Fruit fly (Drosophila melanogaster) whole organism, embryonic: ENCODE results near the gene CG11975.

Experiments
- BEAF-32 ChIP-seq: fragments of 200-800 bp; sonication (Bioruptor generic); optimal IDR thresholded peaks from 3 replicates; lab custom pipeline; 2017; ENCODE audit warnings: missing biosample characterization, missing genetic modification characterization, mild to moderate bottlenecking, moderate library complexity, missing genetic modification reagents
- Bgb ChIP-seq: fragments of 200-800 bp; sonication (Bioruptor generic); IDR thresholded peaks from 2 replicates; pipeline ENCODE4 v1.3.6; 2022; ENCODE audit warnings: missing biosample characterization, missing genetic modification characterization; ENCODE audit not compliant: partially characterized antibody
- CG10366 ChIP-seq: fragments of 200-800 bp; sonication (Bioruptor generic); IDR thresholded peaks from 2 replicates; pipeline ENCODE4 v1.3.6; 2022; ENCODE audit warnings: missing biosample characterization, missing genetic modification characterization
- CG11398 ChIP-seq: fragments of 200-800 bp; sonication (Bioruptor generic); optimal IDR thresholded peaks from 2 replicates; lab custom pipeline; 2016; ENCODE audit warnings: missing biosample characterization, missing genetic modification characterization
- CG11456 ChIP-seq: fragments of 200-800 bp; sonication (Bioruptor generic); IDR thresholded peaks from 3 replicates; pipeline ENCODE4 v1.3.6; 2022; ENCODE audit warnings: missing biosample characterization, missing genetic modification characterization
- CG11695 ChIP-seq: fragments of 200-800 bp; sonication (Bioruptor generic); IDR thresholded peaks from 3 replicates; pipeline ENCODE4 v1.3.6; 2022; ENCODE audit warnings: missing biosample characterization, missing genetic modification characterization
- CG15073 ChIP-seq: fragments of 200-800 bp; sonication (Bioruptor generic); optimal IDR thresholded peaks from 2 replicates; lab custom pipeline; 2016; ENCODE audit warnings: missing biosample characterization, missing genetic modification characterization
- CG16863 ChIP-seq: fragments of 200-800 bp; sonication (Bioruptor generic); optimal IDR thresholded peaks from 3 replicates; lab custom pipeline; 2016; ENCODE audit warnings: missing biosample characterization, missing genetic modification characterization
- CG18476 ChIP-seq: fragments of 200-800 bp; sonication (Bioruptor generic); optimal IDR thresholded peaks from 2 replicates; lab custom pipeline; 2016; ENCODE audit warnings: missing biosample characterization, mild to moderate bottlenecking, missing genetic modification characterization
- CG30020 ChIP-seq: fragments of 200-800 bp; optimal IDR thresholded peaks from 2 replicates; lab custom pipeline; 2019; ENCODE audit warnings: missing biosample characterization, mild to moderate bottlenecking, missing genetic modification characterization, moderate library complexity
- CG33213 ChIP-seq: fragments of 200-800 bp; sonication (Bioruptor generic); optimal IDR thresholded peaks from 3 replicates; lab custom pipeline; 2016; ENCODE audit warnings: missing biosample characterization, missing genetic modification characterization
- CG4730 ChIP-seq: fragments of 200-800 bp; sonication (Bioruptor generic); IDR thresholded peaks from 2 replicates; pipeline ENCODE4 v1.3.6; 2022; ENCODE audit warnings: missing biosample characterization, missing genetic modification characterization
- CG5180 ChIP-seq: fragments of 200-800 bp; sonication (Bioruptor generic); optimal IDR thresholded peaks from 3 replicates; lab custom pipeline; 2017; ENCODE audit warnings: missing biosample characterization, missing genetic modification characterization, mild to moderate bottlenecking, moderate library complexity, missing genetic modification reagents
- CG6765 ChIP-seq: fragments of 200-800 bp; sonication (Bioruptor generic); optimal IDR thresholded peaks from 3 replicates; lab custom pipeline; 2017; ENCODE audit warnings: missing biosample characterization, mild to moderate bottlenecking, missing genetic modification characterization
- CG6813 ChIP-seq: fragments of 200-800 bp; sonication (Bioruptor generic); optimal IDR thresholded peaks from 2 replicates; lab custom pipeline; 2017; ENCODE audit warnings: missing biosample characterization, missing genetic modification characterization, mild to moderate bottlenecking, moderate library complexity, missing genetic modification reagents
- CG7271 ChIP-seq: fragments of 200-800 bp; sonication (Bioruptor generic); optimal IDR thresholded peaks from 2 replicates; lab custom pipeline; 2018; ENCODE audit warnings: missing biosample characterization, mild to moderate bottlenecking, missing genetic modification characterization, moderate library complexity
- CG7357 ChIP-seq: fragments of 200-800 bp; sonication (Bioruptor generic); IDR thresholded peaks from 3 replicates; pipeline ENCODE4 v1.3.6; 2022; ENCODE audit warnings: missing biosample characterization, missing genetic modification characterization
- CG7556 ChIP-seq: fragments of 200-800 bp; sonication (Bioruptor generic); optimal IDR thresholded peaks from 2 replicates; lab custom pipeline; 2017; ENCODE audit warnings: missing biosample characterization, mild to moderate bottlenecking, missing genetic modification characterization
- CG8281 ChIP-seq: fragments of 200-800 bp; sonication (Bioruptor generic); optimal IDR thresholded peaks from 2 replicates; lab custom pipeline; 2018; ENCODE audit warnings: missing biosample characterization, mild to moderate bottlenecking, missing genetic modification characterization, moderate library complexity
- CG9437 ChIP-seq: fragments of 200-800 bp; sonication (Bioruptor generic); optimal IDR thresholded peaks from 2 replicates; lab custom pipeline; 2018; ENCODE audit warnings: missing biosample characterization, mild to moderate bottlenecking, missing genetic modification characterization
- Camta ChIP-seq: fragments of 200-800 bp; sonication (Bioruptor generic); optimal IDR thresholded peaks from 2 replicates; lab custom pipeline; 2016; ENCODE audit warnings: missing biosample characterization, missing genetic modification characterization
- D19A ChIP-seq: fragments of 200-800 bp; optimal IDR thresholded peaks from 3 replicates; lab custom pipeline; 2019; ENCODE audit warnings: missing biosample characterization, mild to moderate bottlenecking, missing genetic modification characterization, moderate library complexity
- Drgx ChIP-seq: fragments of 200-800 bp; sonication (Bioruptor generic); IDR thresholded peaks from 2 replicates; pipeline ENCODE4 v1.3.6; 2022; ENCODE audit warnings: missing biosample characterization, missing genetic modification characterization
- Ets65A ChIP-seq: fragments of 200-800 bp; sonication (Bioruptor generic); peaks from one replicate; lab custom pipeline; 2016; ENCODE audit warnings: missing biosample characterization, missing genetic modification characterization
- PHDP ChIP-seq: fragments of 200-800 bp; sonication (Bioruptor generic); optimal IDR thresholded peaks from 3 replicates; lab custom pipeline; 2018; ENCODE audit warnings: missing biosample characterization, mild to moderate bottlenecking, missing genetic modification characterization, moderate library complexity
- Scr ChIP-seq: fragments of 200-800 bp; sonication (Bioruptor generic); IDR thresholded peaks from 2 replicates; pipeline ENCODE4 v1.3.6; 2022; ENCODE audit warnings: missing biosample characterization, missing genetic modification characterization; ENCODE audit not compliant: partially characterized antibody
- Sry-β ChIP-seq: fragments of 200-800 bp; sonication (Bioruptor generic); optimal IDR thresholded peaks from 2 replicates; lab custom pipeline; 2018; ENCODE audit warnings: missing biosample characterization, mild to moderate bottlenecking, missing genetic modification characterization, moderate library complexity
- Sry-δ ChIP-seq: fragments of 200-800 bp; sonication (Bioruptor generic); optimal IDR thresholded peaks from 2 replicates; lab custom pipeline; 2016; ENCODE audit warnings: missing biosample characterization, missing genetic modification characterization
- TFAM ChIP-seq: fragments of 200-800 bp; sonication (Bioruptor generic); optimal IDR thresholded peaks from 2 replicates; lab custom pipeline; 2017; ENCODE audit warnings: missing biosample characterization, missing genetic modification characterization, inconsistent platforms
- Xrp1 ChIP-seq: fragments of 200-800 bp; sonication (Bioruptor generic); IDR thresholded peaks from 2 replicates; pipeline ENCODE4 v1.3.6; 2022; ENCODE audit warnings: missing biosample characterization, missing genetic modification characterization
- abd-A ChIP-seq: fragments of 200-800 bp; sonication (Bioruptor generic); optimal IDR thresholded peaks from 3 replicates; lab custom pipeline; 2019; ENCODE audit warnings: missing biosample characterization, mild to moderate bottlenecking, missing genetic modification characterization, moderate library complexity
- aop ChIP-seq: fragments of 200-800 bp; sonication (Bioruptor generic); IDR thresholded peaks from 2 replicates; pipeline ENCODE4 v1.3.6; 2022; ENCODE audit warnings: missing biosample characterization, missing genetic modification characterization
- bsh ChIP-seq, 2 experiments: fragments of 200-800 bp; sonication (Bioruptor generic); optimal IDR thresholded peaks; 2 replicates each; lab custom pipeline; 2017 to 2018; ENCODE audit warnings: mild to moderate bottlenecking in 2 of 2, missing biosample characterization in 2 of 2, missing genetic modification characterization in 2 of 2, moderate library complexity in 1 of 2
- btn ChIP-seq: fragments of 200-800 bp; sonication (Bioruptor generic); optimal IDR thresholded peaks from 2 replicates; lab custom pipeline; 2016; ENCODE audit warnings: missing biosample characterization, missing genetic modification characterization
- cg ChIP-seq: fragments of 200-800 bp; sonication (Bioruptor generic); optimal IDR thresholded peaks from 3 replicates; lab custom pipeline; 2019; ENCODE audit warnings: missing biosample characterization, mild to moderate bottlenecking, missing genetic modification characterization, moderate library complexity
- chinmo ChIP-seq: fragments of 200-800 bp; sonication (Bioruptor generic); IDR thresholded peaks from 4 replicates; pipeline ENCODE4 v1.3.6; 2022; ENCODE audit warnings: missing biosample characterization, missing genetic modification characterization; ENCODE audit not compliant: partially characterized antibody
- gem ChIP-seq: fragments of 200-800 bp; sonication (Bioruptor generic); optimal IDR thresholded peaks from 2 replicates; lab custom pipeline; 2019; ENCODE audit warnings: missing biosample characterization, mild to moderate bottlenecking, missing genetic modification characterization, moderate library complexity
- h ChIP-seq: fragments of >200 bp; optimal IDR thresholded peaks from 2 replicates; lab custom pipeline; 2017
- hb ChIP-seq: fragments of 200-800 bp; sonication (Bioruptor generic); IDR thresholded peaks from 3 replicates; pipeline ENCODE4 v1.3.6; 2022; ENCODE audit warnings: missing biosample characterization, missing genetic modification characterization; ENCODE audit not compliant: partially characterized antibody
- her ChIP-seq: fragments of 200-800 bp; sonication (Bioruptor generic); optimal IDR thresholded peaks from 2 replicates; lab custom pipeline; 2016; ENCODE audit warnings: missing biosample characterization, missing genetic modification characterization
- hkb ChIP-seq, 2 experiments: fragments of 200-800 bp in 1 of 2; fragments of >200 bp in 1 of 2; sonication (Bioruptor generic) in 1 of 2; IDR thresholded peaks in 1 of 2; optimal IDR thresholded peaks in 1 of 2; 2 replicates each; pipeline versions ENCODE4 v1.3.6 to Lab custom; 2017 to 2022; ENCODE audit warnings: missing biosample characterization in 1 of 2, missing genetic modification characterization in 1 of 2
- nerfin-1 ChIP-seq: fragments of 200-800 bp; sonication (Bioruptor generic); optimal IDR thresholded peaks from 3 replicates; lab custom pipeline; 2019; ENCODE audit warnings: missing biosample characterization, mild to moderate bottlenecking, missing genetic modification characterization, moderate library complexity
- org-1 ChIP-seq: fragments of 200-800 bp; sonication (Bioruptor generic); optimal IDR thresholded peaks from 2 replicates; lab custom pipeline; 2017; ENCODE audit warnings: missing biosample characterization, missing genetic modification characterization
- pfk ChIP-seq: fragments of 200-800 bp; sonication (Bioruptor generic); optimal IDR thresholded peaks from 2 replicates; lab custom pipeline; 2018; ENCODE audit warnings: missing biosample characterization, mild to moderate bottlenecking, missing genetic modification characterization, moderate library complexity
- pita ChIP-seq: fragments of 200-800 bp; sonication (Bioruptor generic); optimal IDR thresholded peaks from 2 replicates; lab custom pipeline; 2017; ENCODE audit warnings: missing biosample characterization, mild to moderate bottlenecking, missing genetic modification characterization
- pnt ChIP-seq: fragments of 200-800 bp; sonication (Bioruptor generic); optimal IDR thresholded peaks from 3 replicates; lab custom pipeline; 2016; ENCODE audit warnings: missing biosample characterization, missing genetic modification characterization
- sens ChIP-seq: fragments of 200-800 bp; sonication (Bioruptor generic); peaks from one replicate; lab custom pipeline; 2016; ENCODE audit warnings: missing biosample characterization, missing genetic modification characterization
- so ChIP-seq: fragments of 200-800 bp; sonication (Bioruptor generic); IDR thresholded peaks from 3 replicates; pipeline ENCODE4 v1.3.6; 2022; ENCODE audit warnings: missing biosample characterization, missing genetic modification characterization
- vvl ChIP-seq: fragments of 200-800 bp; sonication (Bioruptor generic); IDR thresholded peaks from 2 replicates; pipeline ENCODE4 v1.3.6; 2022; ENCODE audit warnings: missing biosample characterization, missing genetic modification characterization

The CG11975 gene

DNA sequence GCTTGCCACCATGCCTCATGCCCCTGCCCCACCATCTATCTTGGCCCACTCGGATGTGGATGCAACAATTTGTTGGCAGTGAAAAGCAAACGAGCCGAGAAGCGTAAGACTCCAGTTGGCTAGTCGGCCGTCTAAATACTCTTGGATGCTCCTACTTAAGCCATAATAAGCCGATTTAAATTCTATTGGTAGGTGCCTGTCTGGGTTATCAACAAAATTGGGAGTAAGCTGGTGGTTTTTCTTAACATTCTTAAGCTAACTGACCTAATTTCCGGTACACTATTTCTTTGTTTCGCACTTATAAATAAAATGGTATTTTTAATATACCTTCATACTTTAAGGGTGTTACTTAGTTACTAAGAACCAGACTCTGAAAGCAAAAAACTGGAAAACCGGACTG is 35.3 kb upstream of the CG11975 start:
- no peak for TF ChIP-seq hb (GFP tag; lab: Robert Waterston, UW)
- TF ChIP-seq btn (GFP tag; lab: Kevin White, UChicago): no peak
- TF ChIP-seq CG16863 (GFP tag; lab: Kevin White, UChicago): no peak
- TF ChIP-seq CG7271: no peak
- TF ChIP-seq nerfin-1 (tag; lab: Kevin White, UChicago): no peak
- no peak for TF ChIP-seq CG33213
- no peak for TF ChIP-seq pnt (GFP tag; lab: Kevin White, UChicago)
- TF ChIP-seq CG8281 (tag; lab: Kevin White, UChicago): no peak
- 0 out of 3 replicates have a peak, but pooled peaks have one; percentile 4 for TF ChIP-seq CG11456 (GFP tag; lab: Robert Waterston, UW)
- TF ChIP-seq Scr (GFP tag; lab: Robert Waterston, UW): no peak
- TF ChIP-seq CG11695 (GFP tag; lab: Robert Waterston, UW): no peak
- no peak for TF ChIP-seq CG7357 (GFP tag; lab: Robert Waterston, UW)
- no peak for TF ChIP-seq pfk (GFP tag; lab: Kevin White, UChicago)
- peak; percentile 1 for TF ChIP-seq sens (GFP tag; lab: Kevin White, UChicago)
- TF ChIP-seq her (GFP tag; lab: Kevin White, UChicago): no peak
- TF ChIP-seq CG15073 (GFP tag; lab: Kevin White, UChicago): no peak
- TF ChIP-seq aop (GFP tag; lab: Robert Waterston, UW): no peak
- TF ChIP-seq h (lab: Kevin White, UChicago): no peak
- TF ChIP-seq CG11398 (GFP tag; lab: Kevin White, UChicago): no peak
- peak; percentile 70 for TF ChIP-seq D19A (tag; lab: Kevin White, UChicago)
- TF ChIP-seq Camta: no peak
- TF ChIP-seq pita: no peak
- no peak for TF ChIP-seq TFAM (GFP tag; lab: Kevin White, UChicago)

DNA sequence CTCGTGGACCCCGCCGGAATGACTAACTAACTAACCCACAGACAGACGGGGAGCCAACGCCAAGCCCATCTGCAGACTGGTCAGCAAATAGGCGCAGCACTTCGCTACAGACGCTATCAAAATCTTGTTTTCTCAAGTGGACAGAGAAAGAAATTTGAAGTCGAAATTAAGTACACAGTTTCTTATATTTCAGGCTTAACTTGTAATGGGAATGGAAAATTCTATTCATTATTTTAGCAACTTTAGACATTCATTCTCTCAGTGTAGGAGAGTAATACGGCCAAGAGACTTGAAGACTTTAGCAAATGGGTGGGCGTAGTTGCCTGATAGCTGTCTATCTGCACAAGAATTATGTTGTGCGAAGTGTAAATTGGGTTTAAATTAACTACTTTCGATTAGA is 34.8 kb upstream of the CG11975 start:
- TF ChIP-seq Drgx (GFP tag; lab: Robert Waterston, UW): peak; percentile 71
- TF ChIP-seq Sry-δ (GFP tag; lab: Kevin White, UChicago): no peak
- TF ChIP-seq gem (tag; lab: Kevin White, UChicago): peak; percentile 8
- TF ChIP-seq hkb (optimal IDR thresholded peaks at IDR 0.05; lab: Kevin White, UChicago): no peak
- no peak for TF ChIP-seq hkb (GFP tag; IDR thresholded peaks at IDR 0.05; lab: Robert Waterston, UW)
- TF ChIP-seq bsh (GFP tag; optimal IDR thresholded peaks at IDR 0.05; lab: Kevin White, UChicago): peak in 1 of 2 experiments; percentile 53
- TF ChIP-seq PHDP: no peak
- no peak for TF ChIP-seq CG30020 (tag; lab: Kevin White, UChicago)
- TF ChIP-seq chinmo: 0 out of 4 replicates have a peak, but pooled peaks have one; percentile 35
- peak; percentile 54 for TF ChIP-seq Ets65A (GFP tag; lab: Kevin White, UChicago)
- TF ChIP-seq CG9437 (GFP tag; lab: Kevin White, UChicago): no peak
- TF ChIP-seq Xrp1: 0 out of 2 replicates have a peak, but pooled peaks have one; percentile 8
- TF ChIP-seq, all 482 proteins: peak for 6

dm6 chr3R:8959153-8959552 is 33.9 kb upstream of the CG11975 start:
- TF ChIP-seq vvl (GFP tag; lab: Robert Waterston, UW) (peak; percentile 54; the same call in 1 of the 2 replicates), CG4730 (no peak), org-1 (GFP tag; lab: Kevin White, UChicago) (no peak), CG10366 (GFP tag; lab: Robert Waterston, UW) (no peak), BEAF-32 (GFP tag; lab: Kevin White, UChicago) (no peak), CG18476 (no peak), chinmo (0 out of 4 replicates have a peak, but pooled peaks have one; percentile 14), CG6765 (GFP tag; lab: Kevin White, UChicago) (no peak), Ets65A (GFP tag; lab: Kevin White, UChicago) (peak; percentile 22), Sry-β (GFP tag; lab: Kevin White, UChicago) (no peak), abd-A (peak; percentile 4), so (GFP tag; lab: Robert Waterston, UW) (no peak), CG11398 (GFP tag; lab: Kevin White, UChicago) (no peak), CG5180 (GFP tag; lab: Kevin White, UChicago) (no peak), CG6813 (GFP tag; lab: Kevin White, UChicago) (no peak), CG7556 (GFP tag; lab: Kevin White, UChicago) (no peak), cg (GFP tag; lab: Kevin White, UChicago) (peak; percentile 17), Bgb (GFP tag; lab: Robert Waterston, UW) (no peak)
- TF ChIP-seq, all 482 proteins: peak for 5
